Fruit fly (Drosophila melanogaster): ENCODE measurements around the gene CG34279.

The CG34279 gene

dm6 chr3R:17402434-17402833 is 654 bp downstream of the CG34279 start, which contains the start of gene Sur-8 (continued):
- peak; percentile 47 for TF ChIP-seq CG15269 (tag; optimal IDR thresholded peaks at IDR 0.05)
- TF ChIP-seq otp (GFP tag; IDR thresholded peaks at IDR 0.05): peak; percentile 75; the same call in 2 of the 3 replicates
- TF ChIP-seq H15 (GFP tag; IDR thresholded peaks at IDR 0.05): peak; percentile 74
- peak; percentile 96 for TF ChIP-seq CG11456 (GFP tag; IDR thresholded peaks at IDR 0.05)
- no peak for TF ChIP-seq ems (GFP tag; optimal IDR thresholded peaks at IDR 0.05)
- peak; percentile 59 for TF ChIP-seq pb (GFP tag; optimal IDR thresholded peaks at IDR 0.05)
- TF ChIP-seq ham (GFP tag; IDR thresholded peaks at IDR 0.05): no peak; the same call in 1 of the 2 replicates
- no peak for TF ChIP-seq schlank (tag; optimal IDR thresholded peaks at IDR 0.05)
- TF ChIP-seq tgo (GFP tag; IDR thresholded peaks at IDR 0.05): peak; percentile 67; the same call in 2 of the 3 replicates
- no peak for TF ChIP-seq Trl (optimal IDR thresholded peaks at IDR 0.05)
- peak; percentile 72 for TF ChIP-seq Trl (GFP tag; optimal IDR thresholded peaks at IDR 0.05)
- no peak for TF ChIP-seq CG12391 (tag; optimal IDR thresholded peaks at IDR 0.05)
- TF ChIP-seq chn (GFP tag; optimal IDR thresholded peaks at IDR 0.05): no peak
- no peak for TF ChIP-seq CG8478 (optimal IDR thresholded peaks at IDR 0.05)
- no peak for TF ChIP-seq sc (optimal IDR thresholded peaks at IDR 0.05)
- TF ChIP-seq sc (GFP tag; optimal IDR thresholded peaks at IDR 0.05): no peak
- TF ChIP-seq Hr39 (optimal IDR thresholded peaks at IDR 0.05): no peak
- TF ChIP-seq CG7928 (GFP tag; optimal IDR thresholded peaks at IDR 0.05): no peak
- no peak for TF ChIP-seq CG4707 (GFP tag; optimal IDR thresholded peaks at IDR 0.05)
- TF ChIP-seq CG4820 (GFP tag; optimal IDR thresholded peaks at IDR 0.05): peak; percentile 52
- TF ChIP-seq CG30020 (tag; optimal IDR thresholded peaks at IDR 0.05): no peak
- peak; percentile 35 for TF ChIP-seq CG3995 (GFP tag; optimal IDR thresholded peaks at IDR 0.05)
- TF ChIP-seq bowl (GFP tag; IDR thresholded peaks at IDR 0.05): 0 out of 2 replicates have a peak, but pooled peaks have one; percentile 5
- peak; percentile 67 for TF ChIP-seq NfI (GFP tag; optimal IDR thresholded peaks at IDR 0.05)
- TF ChIP-seq CG17802 (tag; optimal IDR thresholded peaks at IDR 0.05): no peak
- no peak for TF ChIP-seq jigr1 (GFP tag; IDR thresholded peaks at IDR 0.05)
- TF ChIP-seq ewg (GFP tag; optimal IDR thresholded peaks at IDR 0.05): peak; percentile 99
- TF ChIP-seq CG18011 (GFP tag; optimal IDR thresholded peaks at IDR 0.05): peak; percentile 25
- TF ChIP-seq cwo (GFP tag; optimal IDR thresholded peaks at IDR 0.05): no peak
- TF ChIP-seq Side (GFP tag; optimal IDR thresholded peaks at IDR 0.05): peak; percentile 2
- TF ChIP-seq CoRest (tag; optimal IDR thresholded peaks at IDR 0.05): peak; percentile 48
- peak; percentile 75 for TF ChIP-seq CG15514 (GFP tag; optimal IDR thresholded peaks at IDR 0.05)
- TF ChIP-seq CG18599 (GFP tag; optimal IDR thresholded peaks at IDR 0.05): peak; percentile 47
- TF ChIP-seq Kr (GFP tag; optimal IDR thresholded peaks at IDR 0.05): no peak
- TF ChIP-seq CG15073 (GFP tag; optimal IDR thresholded peaks at IDR 0.05): no peak
- peak; percentile 86 for TF ChIP-seq zfh1 (GFP tag; IDR thresholded peaks at IDR 0.05)
- TF ChIP-seq CG6791 (GFP tag; IDR thresholded peaks at IDR 0.05; ENCODE audit: partially characterized antibody): 0 out of 3 replicates have a peak, but pooled peaks have one; percentile 29
- 0 out of 2 replicates have a peak, but pooled peaks have one; percentile 27 for TF ChIP-seq Taf1 (GFP tag; IDR thresholded peaks at IDR 0.05)
- peak; percentile 58 for TF ChIP-seq CG4424 (GFP tag; optimal IDR thresholded peaks at IDR 0.05)
- no peak for TF ChIP-seq D19B (GFP tag; optimal IDR thresholded peaks at IDR 0.05)
- TF ChIP-seq Antp (GFP tag; optimal IDR thresholded peaks at IDR 0.05): peak; percentile 70
- no peak for TF ChIP-seq run (tag; optimal IDR thresholded peaks at IDR 0.05)
- no peak for TF ChIP-seq Dfd (GFP tag; optimal IDR thresholded peaks at IDR 0.05)
- 0 out of 3 replicates have a peak, but pooled peaks have one; percentile 38 for TF ChIP-seq sr (GFP tag; IDR thresholded peaks at IDR 0.05)
- TF ChIP-seq Poxn (GFP tag; IDR thresholded peaks at IDR 0.05): no peak
- TF ChIP-seq CG11093 (GFP tag; IDR thresholded peaks at IDR 0.05): peak; percentile 50; the same call in 1 of the 3 replicates
- no peak for TF ChIP-seq CG8281 (tag; optimal IDR thresholded peaks at IDR 0.05)
- TF ChIP-seq cad (GFP tag; optimal IDR thresholded peaks at IDR 0.05): no peak
- TF ChIP-seq CG5953 (GFP tag; IDR thresholded peaks at IDR 0.05): peak; percentile 81
- TF ChIP-seq B-H2 (GFP tag; optimal IDR thresholded peaks at IDR 0.05): peak; percentile 30
- TF ChIP-seq ato (GFP tag; IDR thresholded peaks at IDR 0.05; ENCODE audit: partially characterized antibody): no peak
- peak; percentile 23 for TF ChIP-seq CG13894 (tag; optimal IDR thresholded peaks at IDR 0.05)

Data from whole organism, embryonic.